Fruit fly (Drosophila melanogaster) S2 (cell line): Measurements from ENCODE around the gene CG15221.

Experiments used
- CG8478 ChIP-seq: fragments of >200 bp; optimal IDR thresholded peaks from 2 replicates; lab custom pipeline; 2018
- CTCF ChIP-seq, 2 experiments: fragments of >200 bp; optimal IDR thresholded peaks; 2 replicates each; lab custom pipeline; 2018

dm6 chrX:11678539-11679040 lies 45.5 kb upstream of the CG15221 start, which contains the start of the genes Vlet and bif:
- TF ChIP-seq CG8478 (lab: Kevin White, UChicago) (no peak), CTCF (optimal IDR thresholded peaks at IDR 0.05; lab: Kevin White, UChicago) (peak in 1 of 2 experiments; percentile 9)
